Fruit fly (Drosophila melanogaster) whole organism, embryonic: ENCODE results near the gene Osbp.

Experiments
- Awh ChIP-seq: fragments of 200-800 bp; sonication (Bioruptor generic); IDR thresholded peaks from 2 replicates; pipeline ENCODE4, ENCODE4 v1.3.6; 2022; ENCODE audit warnings: missing biosample characterization, missing genetic modification characterization
- BtbVII ChIP-seq: fragments of 200-800 bp; sonication (Bioruptor generic); optimal IDR thresholded peaks from 3 replicates; lab custom pipeline; 2017; ENCODE audit warnings: missing biosample characterization, mild to moderate bottlenecking, missing genetic modification characterization
- CG11456 ChIP-seq: fragments of 200-800 bp; sonication (Bioruptor generic); IDR thresholded peaks from 3 replicates; pipeline ENCODE4 v1.3.6; 2022; ENCODE audit warnings: missing biosample characterization, missing genetic modification characterization
- CG12659 ChIP-seq: fragments of 200-800 bp; sonication (Bioruptor generic); optimal IDR thresholded peaks from 3 replicates; lab custom pipeline; 2017; ENCODE audit warnings: mild to moderate bottlenecking, missing biosample characterization, missing genetic modification reagents, missing genetic modification characterization
- CG1602 ChIP-seq: fragments of 200-800 bp; sonication (Bioruptor generic); optimal IDR thresholded peaks from 3 replicates; lab custom pipeline; 2016; ENCODE audit warnings: missing biosample characterization, missing genetic modification characterization
- CG1647 ChIP-seq: fragments of 200-800 bp; sonication (Bioruptor generic); optimal IDR thresholded peaks from 3 replicates; lab custom pipeline; 2016; ENCODE audit warnings: missing biosample characterization, missing genetic modification characterization
- CG17359 ChIP-seq: fragments of 200-800 bp; sonication (Bioruptor generic); optimal IDR thresholded peaks from 3 replicates; lab custom pipeline; 2018; ENCODE audit warnings: missing biosample characterization, mild to moderate bottlenecking, missing genetic modification characterization, moderate library complexity
- CG17612 ChIP-seq: fragments of 200-800 bp; sonication (Bioruptor generic); IDR thresholded peaks from 2 replicates; pipeline ENCODE4 v1.3.6; 2022; ENCODE audit warnings: missing biosample characterization, missing genetic modification characterization
- CG17912 ChIP-seq: fragments of 200-800 bp; sonication (Bioruptor generic); optimal IDR thresholded peaks from 2 replicates; lab custom pipeline; 2018; ENCODE audit warnings: missing biosample characterization, mild to moderate bottlenecking, missing genetic modification characterization
- CG18599 ChIP-seq: fragments of 200-800 bp; sonication (Bioruptor generic); optimal IDR thresholded peaks from 3 replicates; lab custom pipeline; 2017; ENCODE audit warnings: missing biosample characterization, missing genetic modification characterization, mild to moderate bottlenecking, moderate library complexity, missing genetic modification reagents
- CG2129 ChIP-seq: fragments of 200-800 bp; sonication (Bioruptor generic); IDR thresholded peaks from 2 replicates; pipeline ENCODE4 v1.3.6; 2022; ENCODE audit warnings: missing biosample characterization, missing genetic modification characterization; ENCODE audit not compliant: partially characterized antibody
- CG31365 ChIP-seq: fragments of 200-800 bp; sonication (Bioruptor generic); optimal IDR thresholded peaks from 2 replicates; lab custom pipeline; 2018; ENCODE audit warnings: missing biosample characterization, mild to moderate bottlenecking, missing genetic modification characterization
- CG33213 ChIP-seq: fragments of 200-800 bp; sonication (Bioruptor generic); optimal IDR thresholded peaks from 3 replicates; lab custom pipeline; 2016; ENCODE audit warnings: missing biosample characterization, missing genetic modification characterization
- CG4854 ChIP-seq: fragments of 200-800 bp; sonication (Bioruptor generic); optimal IDR thresholded peaks from 2 replicates; lab custom pipeline; 2016; ENCODE audit warnings: missing biosample characterization, missing genetic modification characterization, inconsistent platforms
- CG5180 ChIP-seq: fragments of 200-800 bp; sonication (Bioruptor generic); optimal IDR thresholded peaks from 3 replicates; lab custom pipeline; 2017; ENCODE audit warnings: missing biosample characterization, missing genetic modification characterization, mild to moderate bottlenecking, moderate library complexity, missing genetic modification reagents
- CG8290 ChIP-seq, 3 experiments: fragments of 200-800 bp; sonication (Bioruptor generic); optimal IDR thresholded peaks; 2 replicates each; lab custom pipeline; 2016 to 2019; ENCODE audit warnings: missing biosample characterization in 3 of 3, missing genetic modification characterization in 3 of 3, mild to moderate bottlenecking in 2 of 3, moderate library complexity in 1 of 3
- CG8924 ChIP-seq: fragments of 200-800 bp; optimal IDR thresholded peaks from 3 replicates; lab custom pipeline; 2019; ENCODE audit warnings: missing biosample characterization, mild to moderate bottlenecking, missing genetic modification characterization, moderate library complexity
- CG9609 ChIP-seq: fragments of 200-800 bp; sonication (Bioruptor generic); optimal IDR thresholded peaks from 3 replicates; lab custom pipeline; 2016; ENCODE audit warnings: missing biosample characterization, missing genetic modification characterization
- CG9932 ChIP-seq: fragments of 200-800 bp; sonication (Bioruptor generic); IDR thresholded peaks from 2 replicates; pipeline ENCODE4 v1.3.6; 2022; ENCODE audit warnings: missing biosample characterization, missing genetic modification characterization
- CkIIα-i1 ChIP-seq: fragments of 200-800 bp; sonication (Bioruptor generic); IDR thresholded peaks from 2 replicates; pipeline ENCODE4 v1.3.6; 2022; ENCODE audit warnings: missing biosample characterization, missing genetic modification characterization
- Dbx ChIP-seq: fragments of 200-800 bp; sonication (Bioruptor generic); IDR thresholded peaks from 3 replicates; pipeline ENCODE4 v1.3.6; 2022; ENCODE audit warnings: missing biosample characterization, missing genetic modification characterization
- Dfd ChIP-seq, 2 experiments: fragments of >200 bp; optimal IDR thresholded peaks; 2 replicates each; lab custom pipeline; 2017; ENCODE audit warnings: missing biosample characterization in 2 of 2, missing genetic modification characterization in 2 of 2
- Elba2 ChIP-seq: fragments of 200-800 bp; sonication (Bioruptor generic); optimal IDR thresholded peaks from 3 replicates; lab custom pipeline; 2016; ENCODE audit warnings: missing biosample characterization, missing genetic modification characterization
- Hr3 ChIP-seq: fragments of 200-800 bp; sonication (Bioruptor generic); optimal IDR thresholded peaks from 3 replicates; lab custom pipeline; 2016; ENCODE audit warnings: missing biosample characterization, missing genetic modification characterization
- Mad ChIP-seq: fragments of 200-800 bp; sonication (Bioruptor generic); optimal IDR thresholded peaks from 2 replicates; lab custom pipeline; 2016; ENCODE audit warnings: missing biosample characterization, missing genetic modification characterization
- NC2α ChIP-seq: fragments of 200-800 bp; sonication (Bioruptor generic); optimal IDR thresholded peaks from 2 replicates; lab custom pipeline; 2016; ENCODE audit warnings: missing biosample characterization, missing genetic modification characterization
- Nf-YB ChIP-seq: fragments of 200-800 bp; sonication (Bioruptor generic); optimal IDR thresholded peaks from 3 replicates; lab custom pipeline; 2019; ENCODE audit warnings: missing biosample characterization, mild to moderate bottlenecking, missing genetic modification characterization, moderate library complexity
- Oli ChIP-seq: fragments of 200-800 bp; sonication (Bioruptor generic); optimal IDR thresholded peaks from 2 replicates; lab custom pipeline; 2018; ENCODE audit warnings: missing biosample characterization, mild to moderate bottlenecking, missing genetic modification characterization, moderate library complexity
- Optix ChIP-seq: fragments of 200-800 bp; sonication (Bioruptor generic); IDR thresholded peaks from 3 replicates; pipeline ENCODE4 v1.3.6; 2022; ENCODE audit warnings: missing biosample characterization, missing genetic modification characterization
- Rx ChIP-seq: fragments of 200-800 bp; sonication (Bioruptor generic); IDR thresholded peaks from 2 replicates; pipeline ENCODE4 v1.3.6; 2022; ENCODE audit warnings: missing biosample characterization, missing genetic modification characterization
- Sin3A ChIP-seq: fragments of >200 bp; optimal IDR thresholded peaks from 2 replicates; lab custom pipeline; 2018
- az2 ChIP-seq: fragments of 200-800 bp; sonication (Bioruptor generic); optimal IDR thresholded peaks from 3 replicates; lab custom pipeline; 2016; ENCODE audit warnings: missing biosample characterization, missing genetic modification characterization
- danr ChIP-seq: fragments of 200-800 bp; sonication (Bioruptor generic); IDR thresholded peaks from 2 replicates; pipeline ENCODE4 v1.3.6; 2022; ENCODE audit warnings: missing biosample characterization, missing genetic modification characterization
- disco-r ChIP-seq: fragments of 200-800 bp; sonication (Bioruptor generic); optimal IDR thresholded peaks from 2 replicates; lab custom pipeline; 2016; ENCODE audit warnings: missing biosample characterization, missing genetic modification characterization
- dmrt11E ChIP-seq: fragments of 200-800 bp; sonication (Bioruptor generic); optimal IDR thresholded peaks from 3 replicates; lab custom pipeline; 2018; ENCODE audit warnings: missing biosample characterization, mild to moderate bottlenecking, missing genetic modification characterization, moderate library complexity
- fd102C ChIP-seq: fragments of 200-800 bp; sonication (Bioruptor generic); optimal IDR thresholded peaks from 2 replicates; lab custom pipeline; 2018; ENCODE audit warnings: missing biosample characterization, mild to moderate bottlenecking, missing genetic modification characterization, moderate library complexity
- ftz-f1 ChIP-seq: fragments of 200-800 bp; sonication (Bioruptor generic); optimal IDR thresholded peaks from 2 replicates; lab custom pipeline; 2016; ENCODE audit warnings: missing biosample characterization, missing genetic modification characterization
- inv ChIP-seq: fragments of 200-800 bp; sonication (Bioruptor generic); IDR thresholded peaks from 2 replicates; pipeline ENCODE4 v1.3.6; 2022; ENCODE audit warnings: missing biosample characterization, missing genetic modification characterization; ENCODE audit not compliant: partially characterized antibody
- lilli ChIP-seq: fragments of 200-800 bp; sonication (Bioruptor generic); optimal IDR thresholded peaks from 3 replicates; lab custom pipeline; 2016; ENCODE audit warnings: missing biosample characterization, missing genetic modification characterization
- mam ChIP-seq: fragments of 200-800 bp; sonication (Bioruptor generic); optimal IDR thresholded peaks from 3 replicates; lab custom pipeline; 2016; ENCODE audit warnings: missing biosample characterization, missing genetic modification characterization
- onecut ChIP-seq: fragments of 200-800 bp; sonication (Bioruptor generic); IDR thresholded peaks from 2 replicates; pipeline ENCODE4 v1.3.6; 2022; ENCODE audit warnings: missing biosample characterization, missing genetic modification characterization
- otp ChIP-seq: fragments of 200-800 bp; sonication (Bioruptor generic); IDR thresholded peaks from 3 replicates; pipeline ENCODE4, ENCODE4 v1.3.6; 2022; ENCODE audit warnings: missing biosample characterization, missing genetic modification characterization
- pb ChIP-seq: fragments of 200-800 bp; sonication (Bioruptor generic); optimal IDR thresholded peaks from 3 replicates; lab custom pipeline; 2016; ENCODE audit warnings: missing biosample characterization, missing genetic modification characterization
- pho ChIP-seq: fragments of 200-800 bp; sonication (Bioruptor generic); optimal IDR thresholded peaks from 2 replicates; lab custom pipeline; 2016; ENCODE audit warnings: missing biosample characterization, missing genetic modification characterization
- ro ChIP-seq: fragments of 200-800 bp; sonication (Bioruptor generic); IDR thresholded peaks from 2 replicates; pipeline ENCODE4 v1.3.6; 2022; ENCODE audit warnings: missing biosample characterization, missing genetic modification characterization
- shn ChIP-seq: fragments of 200-800 bp; sonication (Bioruptor generic); optimal IDR thresholded peaks from 3 replicates; lab custom pipeline; 2016; ENCODE audit warnings: missing biosample characterization, missing genetic modification characterization
- sisA ChIP-seq: fragments of 200-800 bp; sonication (Bioruptor generic); IDR thresholded peaks from 2 replicates; pipeline ENCODE4 v1.3.6; 2022; ENCODE audit warnings: missing biosample characterization, missing genetic modification characterization
- ssp ChIP-seq: fragments of 200-800 bp; sonication (Bioruptor generic); IDR thresholded peaks from 2 replicates; pipeline ENCODE4 v1.3.6; 2022; ENCODE audit warnings: missing biosample characterization, missing genetic modification characterization
- wdn ChIP-seq: fragments of 200-800 bp; sonication (Bioruptor generic); IDR thresholded peaks from 2 replicates; pipeline ENCODE4 v1.3.6; 2022; ENCODE audit warnings: missing biosample characterization, missing genetic modification characterization
- zen2 ChIP-seq: fragments of 200-800 bp; sonication (Bioruptor generic); IDR thresholded peaks from 3 replicates; pipeline ENCODE4 v1.3.6; 2022; ENCODE audit warnings: missing biosample characterization, missing genetic modification characterization; ENCODE audit not compliant: partially characterized antibody
- zfh1 ChIP-seq: fragments of 200-800 bp; sonication (Bioruptor generic); IDR thresholded peaks from 3 replicates; pipeline ENCODE4 v1.3.6; 2022; ENCODE audit warnings: missing biosample characterization, missing genetic modification characterization

The Osbp gene

DNA sequence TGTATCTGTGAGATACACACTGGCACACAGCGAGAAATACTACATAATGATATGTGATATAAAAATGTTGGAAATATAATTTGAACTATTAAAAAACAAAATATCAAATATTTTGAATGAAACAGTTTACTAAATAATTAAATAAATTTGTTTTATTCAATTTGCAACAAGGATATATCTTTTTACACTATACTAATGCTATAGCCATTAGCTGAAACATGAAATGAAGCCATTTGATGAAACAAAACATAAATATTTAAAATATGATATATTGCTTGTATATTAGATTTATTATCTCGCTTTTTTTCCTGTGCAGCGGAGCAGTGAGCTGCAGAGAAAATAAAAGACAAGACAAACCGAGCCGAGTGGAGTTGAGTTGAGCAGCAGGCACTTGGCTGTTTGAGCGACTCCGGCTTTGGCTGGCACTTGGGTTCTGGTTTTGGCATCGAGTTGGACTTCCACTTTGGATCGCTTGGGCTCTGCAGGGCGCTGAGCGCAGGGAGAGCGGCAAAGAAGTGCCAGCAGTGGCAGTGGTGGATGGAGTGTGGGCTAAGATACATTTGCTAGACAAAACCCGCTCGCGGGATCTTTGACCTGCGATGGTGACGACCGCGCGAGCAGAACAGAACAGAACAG is 44.6 kb downstream of the Osbp start (continued):
- TF ChIP-seq az2 (GFP tag; lab: Kevin White, UChicago), result peak; percentile 67
- peak; percentile 60 for TF ChIP-seq CG1602 (GFP tag; lab: Kevin White, UChicago)
- no peak for TF ChIP-seq Optix
- no peak; the same call in 1 of the 2 replicates for TF ChIP-seq danr (GFP tag; lab: Robert Waterston, UW)
- TF ChIP-seq pho, result no peak
- TF ChIP-seq CG9932 (GFP tag; lab: Robert Waterston, UW), result peak; percentile 49; the same call in 1 of the 2 replicates
- no peak for TF ChIP-seq CG17612 (GFP tag; lab: Robert Waterston, UW)
- TF ChIP-seq Awh (GFP tag; lab: Robert Waterston, UW), result peak; percentile 36; the same call in 1 of the 2 replicates
- TF ChIP-seq CG18599 (GFP tag; lab: Kevin White, UChicago), result peak; percentile 60
- no peak for TF ChIP-seq otp (GFP tag; lab: Robert Waterston, UW)
- TF ChIP-seq pb (GFP tag; lab: Kevin White, UChicago), result no peak
- TF ChIP-seq Elba2 (GFP tag; lab: Kevin White, UChicago), result no peak
- TF ChIP-seq CG9609 (GFP tag; lab: Kevin White, UChicago), result no peak
- peak; percentile 44 for TF ChIP-seq onecut (GFP tag; lab: Robert Waterston, UW)
- TF ChIP-seq wdn (GFP tag; lab: Robert Waterston, UW), result no peak
- TF ChIP-seq lilli (GFP tag; lab: Kevin White, UChicago), result peak; percentile 17
- TF ChIP-seq ftz-f1 (GFP tag; lab: Kevin White, UChicago), result no peak
- no peak for TF ChIP-seq inv (GFP tag; lab: Robert Waterston, UW)
- no peak for TF ChIP-seq NC2α (GFP tag; lab: Kevin White, UChicago)
- peak; percentile 66; the same call in 2 of the 3 replicates for TF ChIP-seq zfh1 (GFP tag; lab: Robert Waterston, UW)
- peak; percentile 85 for TF ChIP-seq CG17359
- TF ChIP-seq disco-r, result no peak
- TF ChIP-seq CG8924 (tag; lab: Kevin White, UChicago), result peak; percentile 94
- peak; percentile 75 for TF ChIP-seq CG12659
- TF ChIP-seq CG11456 (GFP tag; lab: Robert Waterston, UW), result no peak
- TF ChIP-seq Rx, result no peak
- no peak for TF ChIP-seq CG4854 (GFP tag; lab: Kevin White, UChicago)
- peak; percentile 72 for TF ChIP-seq Hr3 (GFP tag; lab: Kevin White, UChicago)
- TF ChIP-seq CG2129 (GFP tag; lab: Robert Waterston, UW), result no peak
- no peak for TF ChIP-seq CG17912 (GFP tag; lab: Kevin White, UChicago)
- no peak for TF ChIP-seq shn
- TF ChIP-seq CG33213 (GFP tag; lab: Kevin White, UChicago), result no peak
- TF ChIP-seq BtbVII (GFP tag; lab: Kevin White, UChicago), result peak; percentile 70
- TF ChIP-seq Oli (tag; lab: Kevin White, UChicago), result peak; percentile 78
- TF ChIP-seq mam (GFP tag; lab: Kevin White, UChicago), result no peak
- no peak for TF ChIP-seq CG1647 (GFP tag; lab: Kevin White, UChicago)
- 0 out of 3 replicates have a peak, but pooled peaks have one; percentile 53 for TF ChIP-seq Dbx (GFP tag; lab: Robert Waterston, UW)
- TF ChIP-seq ro (GFP tag; lab: Robert Waterston, UW), result no peak; the same call in 1 of the 2 replicates
- TF ChIP-seq CG8290 (GFP tag; optimal IDR thresholded peaks at IDR 0.05; lab: Kevin White, UChicago), result peak; percentile 62
- no peak for TF ChIP-seq CG8290 (tag; optimal IDR thresholded peaks at IDR 0.05; lab: Kevin White, UChicago)
- TF ChIP-seq ssp, result peak; percentile 55
- TF ChIP-seq CkIIα-i1 (GFP tag; lab: Robert Waterston, UW), result no peak
- TF ChIP-seq CG31365, result no peak
- no peak for TF ChIP-seq Mad (GFP tag; lab: Kevin White, UChicago)
- no peak for TF ChIP-seq Sin3A (lab: Kevin White, UChicago)
- TF ChIP-seq fd102C (GFP tag; lab: Kevin White, UChicago), result no peak
- TF ChIP-seq sisA (GFP tag; lab: Robert Waterston, UW), result peak; percentile 68
- peak; percentile 71 for TF ChIP-seq Nf-YB (GFP tag; lab: Kevin White, UChicago)
- TF ChIP-seq dmrt11E (tag; lab: Kevin White, UChicago), result peak; percentile 90
- no peak for TF ChIP-seq zen2 (GFP tag; lab: Robert Waterston, UW)
- peak; percentile 59 for TF ChIP-seq CG5180 (GFP tag; lab: Kevin White, UChicago)
- TF ChIP-seq Dfd (GFP tag; optimal IDR thresholded peaks at IDR 0.05; lab: Kevin White, UChicago), result no peak
